Worm (Caenorhabditis elegans): Measurements from ENCODE around the gene sph-1.

DNA sequence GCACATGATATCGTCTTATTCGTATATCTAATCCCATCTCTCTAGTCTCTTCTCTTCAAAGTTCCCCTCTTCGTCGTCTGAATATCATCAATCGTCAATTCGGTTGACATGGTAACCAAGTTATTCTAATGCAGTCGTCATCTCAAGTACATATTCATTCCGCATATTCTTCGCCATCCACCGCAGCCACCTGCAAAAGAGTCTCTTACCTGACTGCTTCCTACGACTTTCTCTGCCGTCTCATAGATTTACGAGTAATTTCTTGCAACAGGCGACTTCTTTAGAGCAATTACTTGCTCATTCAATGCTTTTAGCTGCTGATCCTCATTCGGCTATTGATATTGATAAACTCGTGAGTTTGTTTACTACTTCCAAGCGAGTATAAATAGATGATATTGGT is 5.9 kb downstream of the sph-1 start:
- no peak for TF ChIP-seq flt-1 (GFP tag; IDR thresholded peaks at IDR 0.05)
- no peak for TF ChIP-seq hnd-1 (tag; optimal IDR thresholded peaks at IDR 0.05)
- TF ChIP-seq ama-1 (optimal IDR thresholded peaks at IDR 0.05), result no peak
- TF ChIP-seq B0310.2 (tag; optimal IDR thresholded peaks at IDR 0.05), result no peak
- no peak for TF ChIP-seq tbx-11 (GFP tag; IDR thresholded peaks at IDR 0.05)
- TF ChIP-seq hmbx-1 (tag; optimal IDR thresholded peaks at IDR 0.05), result no peak
- TF ChIP-seq ets-7 (tag; optimal IDR thresholded peaks at IDR 0.05), result no peak
- no peak for TF ChIP-seq tra-4 (tag; optimal IDR thresholded peaks at IDR 0.05)
- no peak for TF ChIP-seq tbx-37 (GFP tag; conservative IDR thresholded peaks at IDR 0.05)
- no peak for TF ChIP-seq pes-1 (GFP tag; IDR thresholded peaks at IDR 0.05)
